Fruit fly (Drosophila melanogaster) S2 (cell line): ENCODE results near the gene CG8117.

Experiments
- CG8478 ChIP-seq: fragments of >200 bp; optimal IDR thresholded peaks from 2 replicates; lab custom pipeline; 2018
- CTCF ChIP-seq, 2 experiments: fragments of >200 bp; optimal IDR thresholded peaks; 2 replicates each; lab custom pipeline; 2018

- TF ChIP-seq CG8478 (lab: Kevin White, UChicago), result no peak
- no peak for TF ChIP-seq CTCF (optimal IDR thresholded peaks at IDR 0.05; lab: Kevin White, UChicago)
Measured at dm6 chrX:15642056-15642455, 2.0 kb upstream of the CG8117 start.
